Worm (Caenorhabditis elegans) whole organism, L4 larva: ENCODE results near the gene str-45.

ENCODE experiments used
- F37D6.2 ChIP-seq: sonication (generic microtip); optimal IDR thresholded peaks from 2 replicates; lab custom pipeline; 2016; ENCODE audit warnings: mild to moderate bottlenecking, missing genetic modification characterization, missing compliant biosample characterization
- Y48G9A.11 ChIP-seq: fragments of 200-800 bp; sonication (Bioruptor generic); IDR thresholded peaks from 2 replicates; pipeline ENCODE4 v1.3.6; 2022; ENCODE audit warnings: missing genetic modification reagents, missing genetic modification characterization, missing compliant biosample characterization
- Y75B8A.6 ChIP-seq: fragments of 200-800 bp; sonication (Bioruptor generic); IDR thresholded peaks from 2 replicates; pipeline ENCODE4 v1.3.6; 2022; ENCODE audit warnings: missing genetic modification reagents, missing genetic modification characterization, missing compliant biosample characterization
- ZK337.2 ChIP-seq: fragments of 200-800 bp; sonication (Bioruptor generic); IDR thresholded peaks from 2 replicates; pipeline ENCODE4 v1.3.6; 2022; ENCODE audit warnings: missing genetic modification reagents, missing genetic modification characterization, missing compliant biosample characterization
- ama-1 ChIP-seq: fragments of 150-350 bp; optimal IDR thresholded peaks from 2 replicates; lab custom pipeline; 2014; ENCODE audit warnings: inconsistent platforms, mixed read lengths
- attf-4 ChIP-seq: sonication (generic microtip); optimal IDR thresholded peaks from 3 replicates; lab custom pipeline; 2017; ENCODE audit warnings: missing biosample characterization, missing genetic modification characterization
- ceh-28 ChIP-seq: fragments of 150-350 bp; optimal IDR thresholded peaks from 2 replicates; lab custom pipeline; 2014; ENCODE audit warnings: missing biosample characterization, missing genetic modification reagents, missing genetic modification characterization
- ceh-32 ChIP-seq: sonication (generic microtip); optimal IDR thresholded peaks from 2 replicates; lab custom pipeline; 2016; ENCODE audit warnings: mild to moderate bottlenecking, missing genetic modification characterization, missing compliant biosample characterization; ENCODE audit not compliant: poor library complexity
- ceh-82 ChIP-seq: sonication (generic microtip); optimal IDR thresholded peaks from 2 replicates; lab custom pipeline; 2017; ENCODE audit warnings: missing biosample characterization, missing genetic modification characterization
- daf-12 ChIP-seq: fragments of 150-350 bp; optimal IDR thresholded peaks from 2 replicates; lab custom pipeline; 2014; ENCODE audit warnings: missing biosample characterization, missing genetic modification reagents, missing genetic modification characterization
- daf-19 ChIP-seq: fragments of 200-800 bp; sonication (Bioruptor generic); conservative IDR thresholded peaks from 2 replicates; pipeline ENCODE4 v1.3.6; 2022; ENCODE audit warnings: missing genetic modification characterization, missing compliant biosample characterization
- daf-8 ChIP-seq: fragments of 200-800 bp; sonication (Bioruptor generic); IDR thresholded peaks from 2 replicates; pipeline ENCODE4 v1.3.6; 2022; ENCODE audit warnings: missing genetic modification characterization, missing compliant biosample characterization
- dmd-6 ChIP-seq: fragments of 200-800 bp; sonication (Bioruptor generic); IDR thresholded peaks from 2 replicates; pipeline ENCODE4 v1.3.6; 2022; ENCODE audit warnings: missing genetic modification reagents, missing genetic modification characterization, missing compliant biosample characterization
- dve-1 ChIP-seq: sonication (generic microtip); optimal IDR thresholded peaks from 2 replicates; lab custom pipeline; 2017; ENCODE audit warnings: antibody characterized with exemption, mild to moderate bottlenecking, missing genetic modification characterization, missing compliant biosample characterization; ENCODE audit not compliant: insufficient read depth
- egl-27 ChIP-seq: sonication (generic microtip); optimal IDR thresholded peaks from 3 replicates; lab custom pipeline; 2017; ENCODE audit warnings: missing biosample characterization, missing genetic modification reagents, missing genetic modification characterization
- egl-43 ChIP-seq: fragments of 200-800 bp; sonication (Bioruptor generic); IDR thresholded peaks from 2 replicates; pipeline ENCODE4 v1.3.6; 2022; ENCODE audit warnings: missing genetic modification reagents, missing genetic modification characterization, missing compliant biosample characterization
- fos-1 ChIP-seq: fragments of 150-350 bp; optimal IDR thresholded peaks from 2 replicates; lab custom pipeline; 2014; ENCODE audit warnings: missing biosample characterization, missing genetic modification characterization
- hlh-11 ChIP-seq: fragments of 200-800 bp; sonication (Bioruptor generic); optimal IDR thresholded peaks from 2 replicates; lab custom pipeline; 2018; ENCODE audit warnings: mild to moderate bottlenecking, missing genetic modification characterization, missing compliant biosample characterization
- hlh-30 ChIP-seq: sonication (generic microtip); optimal IDR thresholded peaks from 2 replicates; lab custom pipeline; 2017; ENCODE audit warnings: antibody characterized with exemption, mild to moderate bottlenecking, missing genetic modification characterization, missing compliant biosample characterization; ENCODE audit not compliant: insufficient read depth
- hmg-1.1 ChIP-seq: fragments of 200-800 bp; sonication (Bioruptor generic); IDR thresholded peaks from 2 replicates; pipeline ENCODE4 v1.3.6; 2022; ENCODE audit warnings: missing genetic modification reagents, missing genetic modification characterization, missing compliant biosample characterization
- lin-1 ChIP-seq: fragments of 200-800 bp; sonication (Bioruptor generic); IDR thresholded peaks from 2 replicates; pipeline ENCODE4 v1.3.6; 2022; ENCODE audit warnings: missing genetic modification reagents, missing genetic modification characterization, missing compliant biosample characterization
- lsy-2 ChIP-seq, 2 experiments: fragments of 150-350 bp in 1 of 2; sonication (generic microtip) in 1 of 2; optimal IDR thresholded peaks; 2 replicates each; lab custom pipeline; 2014 to 2017; ENCODE audit warnings: missing biosample characterization in 2 of 2, missing genetic modification characterization in 2 of 2
- madf-5 ChIP-seq, 2 experiments: fragments of 200-800 bp; sonication (Bioruptor generic); IDR thresholded peaks; 2 replicates each; pipeline ENCODE4 v1.3.6; 2022; ENCODE audit warnings: missing compliant biosample characterization in 2 of 2, missing genetic modification characterization in 2 of 2
- madf-9 ChIP-seq: fragments of 200-800 bp; sonication (Bioruptor generic); conservative IDR thresholded peaks from 2 replicates; pipeline ENCODE4 v1.3.6; 2022; ENCODE audit warnings: missing genetic modification reagents, missing genetic modification characterization, missing compliant biosample characterization
- mes-2 ChIP-seq: sonication (generic microtip); optimal IDR thresholded peaks from 2 replicates; lab custom pipeline; 2016; ENCODE audit warnings: missing genotype, mild to moderate bottlenecking, missing genetic modification characterization, missing compliant biosample characterization; ENCODE audit not compliant: poor library complexity, severe bottlenecking
- nhr-237 ChIP-seq: sonication (generic microtip); optimal IDR thresholded peaks from 2 replicates; lab custom pipeline; 2017; ENCODE audit warnings: missing biosample characterization, missing genetic modification characterization
- nhr-41 ChIP-seq: fragments of 200-800 bp; sonication (Bioruptor generic); IDR thresholded peaks from 2 replicates; pipeline ENCODE4 v1.3.6; 2022; ENCODE audit warnings: missing genetic modification reagents, missing genetic modification characterization, missing compliant biosample characterization
- nhr-76 ChIP-seq: fragments of 150-350 bp; optimal IDR thresholded peaks from 2 replicates; lab custom pipeline; 2014; ENCODE audit warnings: missing biosample characterization, missing genetic modification characterization
- nhr-77 ChIP-seq: fragments of 150-350 bp; optimal IDR thresholded peaks from 2 replicates; lab custom pipeline; 2014; ENCODE audit warnings: missing biosample characterization, missing genetic modification characterization
- pha-4 ChIP-seq, 2 experiments: fragments of 150-350 bp in 1 of 2; fragments of 200-800 bp in 1 of 2; sonication (Bioruptor generic) in 1 of 2; IDR thresholded peaks in 1 of 2; optimal IDR thresholded peaks in 1 of 2; 2 replicates each; pipeline versions ENCODE4 v1.3.6 to Lab custom; 2014 to 2022; ENCODE audit warnings: missing genetic modification characterization in 2 of 2, missing genetic modification reagents in 2 of 2, missing biosample characterization in 1 of 2, missing compliant biosample characterization in 1 of 2
- skn-1 ChIP-seq: fragments of 150-350 bp; optimal IDR thresholded peaks from 2 replicates; lab custom pipeline; 2014; ENCODE audit warnings: missing biosample characterization, missing genetic modification characterization
- snpc-1.2 ChIP-seq: fragments of 200-800 bp; sonication (Bioruptor generic); IDR thresholded peaks from 2 replicates; pipeline ENCODE4 v1.3.6; 2022; ENCODE audit warnings: missing genetic modification reagents, missing genetic modification characterization, missing compliant biosample characterization
- spr-3 ChIP-seq: fragments of 200-800 bp; sonication (Bioruptor generic); optimal IDR thresholded peaks from 2 replicates; lab custom pipeline; 2018; ENCODE audit warnings: mild to moderate bottlenecking, missing genetic modification characterization, missing compliant biosample characterization
- unc-130 ChIP-seq: sonication (generic microtip); optimal IDR thresholded peaks from 2 replicates; lab custom pipeline; 2016; ENCODE audit warnings: missing genetic modification reagents, missing genetic modification characterization, missing compliant biosample characterization
- unc-62 ChIP-seq, 3 experiments: fragments of 150-350 bp in 1 of 3; sonication (generic microtip); optimal IDR thresholded peaks in 2 of 3; peaks in 1 of 3; 1 replicate in 1 of 3; 2 replicates in 2 of 3; lab custom pipeline; 2014 to 2017; ENCODE audit warnings: missing biosample characterization in 3 of 3, missing genetic modification characterization in 3 of 3, missing genetic modification reagents in 3 of 3, missing genotype in 1 of 3
- zfp-3 ChIP-seq: fragments of 200-800 bp; sonication (Bioruptor generic); conservative IDR thresholded peaks from 2 replicates; pipeline ENCODE4 v1.3.6; 2022; ENCODE audit warnings: missing genetic modification reagents, missing genetic modification characterization, missing compliant biosample characterization
- zip-11 ChIP-seq: fragments of 200-800 bp; sonication (Bioruptor generic); IDR thresholded peaks from 2 replicates; pipeline ENCODE4 v1.3.6; 2022; ENCODE audit warnings: missing genetic modification characterization, missing compliant biosample characterization
- zip-2 ChIP-seq: fragments of 150-350 bp; optimal IDR thresholded peaks from 2 replicates; lab custom pipeline; 2014; ENCODE audit warnings: missing biosample characterization, missing genetic modification characterization

str-45 gene

ce11 chrV:15187083-15188057, 28.6 kb downstream of the str-45 start, which contains the start of the genes cyn-7 and bath-36 (continued):
- TF ChIP-seq unc-130 (no peak), egl-43 (GFP tag; lab: Robert Waterston, UW) (no peak), daf-8 (GFP tag; lab: Robert Waterston, UW) (no peak), lsy-2 (tag; optimal IDR thresholded peaks at IDR 0.05; lab: Kevin White, UChicago) (peak in 1 of 2 experiments; percentile 75), egl-27 (tag; lab: Kevin White, UChicago) (no peak), zip-11 (no peak), daf-19 (no peak), Y75B8A.6 (GFP tag; lab: Robert Waterston, UW) (no peak), ceh-28 (tag; lab: Kevin White, UChicago) (no peak), nhr-77 (tag; lab: Kevin White, UChicago) (peak; percentile 60), zip-2 (tag; lab: Kevin White, UChicago) (peak; percentile 18), ceh-32 (no peak), ama-1 (lab: Kevin White, UChicago) (no peak), pha-4 (GFP tag; IDR thresholded peaks at IDR 0.05; lab: Robert Waterston, UW) (0 out of 2 replicates have a peak, but pooled peaks have one; percentile 37), pha-4 (tag; optimal IDR thresholded peaks at IDR 0.05; lab: Kevin White, UChicago) (peak; percentile 38), spr-3 (GFP tag; lab: Kevin White, UChicago) (no peak), ceh-82 (tag; lab: Kevin White, UChicago) (no peak), nhr-41 (GFP tag; lab: Robert Waterston, UW) (no peak), dmd-6 (GFP tag; lab: Robert Waterston, UW) (peak; percentile 75), zfp-3 (GFP tag; lab: Robert Waterston, UW) (peak; percentile 62; the same call in 1 of the 2 replicates), mes-2 (tag; lab: Kevin White, UChicago) (peak; percentile 75), nhr-76 (no peak), madf-5 (GFP tag; IDR thresholded peaks at IDR 0.05; lab: Robert Waterston, UW) (no peak), unc-62 (GFP tag; optimal IDR thresholded peaks at IDR 0.05 in 1 of 2; lab: Kevin White, UChicago) (no peak), unc-62 (tag; optimal IDR thresholded peaks at IDR 0.05; lab: Kevin White, UChicago) (no peak), dve-1 (peak; percentile 93), nhr-237 (tag; lab: Kevin White, UChicago) (no peak), skn-1 (tag; lab: Kevin White, UChicago) (no peak), fos-1 (no peak), Y48G9A.11 (GFP tag; lab: Robert Waterston, UW) (no peak), lin-1 (GFP tag; lab: Robert Waterston, UW) (no peak), daf-12 (tag; lab: Kevin White, UChicago) (no peak), hlh-30 (tag; lab: Kevin White, UChicago) (peak; percentile 20), ZK337.2 (no peak), hmg-1.1 (GFP tag; lab: Robert Waterston, UW) (no peak), F37D6.2 (tag; lab: Kevin White, UChicago) (peak; percentile 24), attf-4 (tag; lab: Kevin White, UChicago) (no peak), hlh-11 (tag; lab: Kevin White, UChicago) (peak; percentile 94), madf-9 (GFP tag; lab: Robert Waterston, UW) (no peak), snpc-1.2 (GFP tag; lab: Robert Waterston, UW) (no peak)
- TF ChIP-seq, all 104 proteins: peak for 39
